Worm (Caenorhabditis elegans): ENCODE results near the gene W04E12.7.

W04E12.7 gene

ce11 chrV:19747144-19747543 lies 9.8 kb upstream of the W04E12.7 start:
- TF ChIP-seq F49E8.2 (tag; optimal IDR thresholded peaks at IDR 0.05; ENCODE audit: insufficient read depth) (no peak), snpc-4 (GFP tag; optimal IDR thresholded peaks at IDR 0.05) (no peak), snpc-4 (tag; optimal IDR thresholded peaks at IDR 0.05) (no peak), lsl-1 (GFP tag; optimal IDR thresholded peaks at IDR 0.05) (no peak), ceh-79 (tag; optimal IDR thresholded peaks at IDR 0.05) (no peak), mcd-1 (GFP tag; IDR thresholded peaks at IDR 0.05) (no peak), hmg-1.2 (GFP tag; IDR thresholded peaks at IDR 0.05) (no peak), B0035.1 (tag; optimal IDR thresholded peaks at IDR 0.05) (no peak), Y53F4B.3 (GFP tag; IDR thresholded peaks at IDR 0.05) (no peak), unc-130 (GFP tag; optimal IDR thresholded peaks at IDR 0.05) (no peak), sdz-38 (tag; optimal IDR thresholded peaks at IDR 0.05) (no peak), madf-3 (GFP tag; IDR thresholded peaks at IDR 0.05) (no peak), nhr-80 (tag; optimal IDR thresholded peaks at IDR 0.05) (no peak), F23B12.7 (tag; optimal IDR thresholded peaks at IDR 0.05; ENCODE audit: insufficient read depth) (no peak), gei-17 (GFP tag; optimal IDR thresholded peaks at IDR 0.05) (no peak)

ce11 chrV:19745852-19746251 lies 8.5 kb upstream of the W04E12.7 start, which contains the start of gene W04E12.5:
W04E12.5 (plus strand) TSS chrV:19746152.
- TF ChIP-seq tbx-9 (tag; optimal IDR thresholded peaks at IDR 0.05; ENCODE audit: borderline replicate concordance), result no peak
- TF ChIP-seq chd-7 (tag; optimal IDR thresholded peaks at IDR 0.05), result no peak
- TF ChIP-seq T07F8.4 (tag; optimal IDR thresholded peaks at IDR 0.05), result no peak
- no peak for TF ChIP-seq ccch-3 (GFP tag; optimal IDR thresholded peaks at IDR 0.05)
- no peak for TF ChIP-seq aptf-2 (GFP tag; conservative IDR thresholded peaks at IDR 0.05)
- TF ChIP-seq mel-28 (tag; optimal IDR thresholded peaks at IDR 0.05; ENCODE audit: borderline replicate concordance), result no peak
- TF ChIP-seq athp-1 (tag; optimal IDR thresholded peaks at IDR 0.05), result no peak
- TF ChIP-seq him-1 (tag; optimal IDR thresholded peaks at IDR 0.05), result no peak
- TF ChIP-seq tbp1 (GFP tag; optimal IDR thresholded peaks at IDR 0.05), result no peak
- no peak for TF ChIP-seq nhr-90 (tag; optimal IDR thresholded peaks at IDR 0.05)
- no peak for TF ChIP-seq F33H1.4 (GFP tag; IDR thresholded peaks at IDR 0.05)
- TF ChIP-seq mxl-1 (tag; optimal IDR thresholded peaks at IDR 0.05), result no peak
- TF ChIP-seq aptf-3 (GFP tag; IDR thresholded peaks at IDR 0.05), result no peak
- no peak for TF ChIP-seq attf-6 (GFP tag; IDR thresholded peaks at IDR 0.05)
- no peak for TF ChIP-seq fkh-3 (tag; optimal IDR thresholded peaks at IDR 0.05)
- TF ChIP-seq dpff-1 (tag; optimal IDR thresholded peaks at IDR 0.05), result no peak
- no peak for TF ChIP-seq bed-1 (GFP tag; IDR thresholded peaks at IDR 0.05)
- no peak for TF ChIP-seq bed-2 (GFP tag; IDR thresholded peaks at IDR 0.05)

- no peak for TF ChIP-seq F22D6.2 (tag; optimal IDR thresholded peaks at IDR 0.05)
- TF ChIP-seq zim-3 (tag; optimal IDR thresholded peaks at IDR 0.05), result no peak
- no peak for TF ChIP-seq attf-5 (GFP tag; optimal IDR thresholded peaks at IDR 0.05)
- TF ChIP-seq F57C9.4 (tag; optimal IDR thresholded peaks at IDR 0.05), result no peak
- no peak for TF ChIP-seq mes-4 (tag; optimal IDR thresholded peaks at IDR 0.05)
- no peak for TF ChIP-seq lin-40 (tag; optimal IDR thresholded peaks at IDR 0.05)
- TF ChIP-seq rcor-1 (GFP tag; IDR thresholded peaks at IDR 0.05), result no peak
- no peak for TF ChIP-seq repo-1 (tag; optimal IDR thresholded peaks at IDR 0.05)
- no peak for TF ChIP-seq B0035.1 (tag; optimal IDR thresholded peaks at IDR 0.05)
- TF ChIP-seq tbp1 (GFP tag; optimal IDR thresholded peaks at IDR 0.05), result no peak
- no peak for TF ChIP-seq egl-44 (GFP tag; IDR thresholded peaks at IDR 0.05)
These were observed 6.9 kb upstream of the W04E12.7 start for ce11 chrV:19744210-19744609.
